Fruit fly (Drosophila melanogaster) whole organism, pupa: ENCODE measurements around the gene IFT52.

Source experiments
- CG10348 ChIP-seq: fragments of 200-800 bp; sonication (Bioruptor generic); IDR thresholded peaks from 2 replicates; pipeline ENCODE4 v1.3.6; 2022; ENCODE audit warnings: missing biosample characterization, missing genetic modification characterization
- CG12605 ChIP-seq: fragments of 200-800 bp; sonication (Bioruptor generic); IDR thresholded peaks from 2 replicates; pipeline ENCODE4 v1.3.6; 2022; ENCODE audit warnings: missing biosample characterization, missing genetic modification characterization
- CG13204 ChIP-seq: fragments of 200-800 bp; sonication (Bioruptor generic); optimal IDR thresholded peaks from 2 replicates; lab custom pipeline; 2018; ENCODE audit warnings: missing biosample characterization, mild to moderate bottlenecking, missing genetic modification characterization, moderate library complexity
- CG14655 ChIP-seq: fragments of 200-800 bp; sonication (Bioruptor generic); optimal IDR thresholded peaks from 3 replicates; lab custom pipeline; 2017; ENCODE audit warnings: mild to moderate bottlenecking, missing biosample characterization, missing genetic modification reagents, missing genetic modification characterization
- CG15710 ChIP-seq: fragments of 200-800 bp; sonication (Bioruptor generic); optimal IDR thresholded peaks from 2 replicates; lab custom pipeline; 2018; ENCODE audit warnings: missing biosample characterization, mild to moderate bottlenecking, missing genetic modification characterization, moderate library complexity
- CG17806 ChIP-seq: fragments of 200-800 bp; sonication (Bioruptor generic); optimal IDR thresholded peaks from 2 replicates; lab custom pipeline; 2018; ENCODE audit warnings: missing biosample characterization, mild to moderate bottlenecking, missing genetic modification characterization, moderate library complexity
- CG32121 ChIP-seq: fragments of 200-800 bp; sonication (Bioruptor generic); IDR thresholded peaks from 2 replicates; pipeline ENCODE4 v1.3.6; 2022; ENCODE audit warnings: missing biosample characterization, missing genetic modification characterization
- CG34367 ChIP-seq: fragments of 200-800 bp; sonication (Bioruptor generic); optimal IDR thresholded peaks from 2 replicates; lab custom pipeline; 2018; ENCODE audit warnings: missing biosample characterization, mild to moderate bottlenecking, missing genetic modification characterization
- CG4496 ChIP-seq: fragments of 200-800 bp; sonication (Bioruptor generic); IDR thresholded peaks from 3 replicates; pipeline ENCODE4 v1.3.6; 2022; ENCODE audit warnings: missing biosample characterization, missing genetic modification characterization
- CG8159 ChIP-seq: fragments of 200-800 bp; sonication (Bioruptor generic); optimal IDR thresholded peaks from 3 replicates; lab custom pipeline; 2018; ENCODE audit warnings: missing biosample characterization, mild to moderate bottlenecking, missing genetic modification characterization, moderate library complexity
- CG8301 ChIP-seq: fragments of 200-800 bp; sonication (Bioruptor generic); optimal IDR thresholded peaks from 2 replicates; lab custom pipeline; 2018; ENCODE audit warnings: missing biosample characterization, mild to moderate bottlenecking, missing genetic modification characterization
- CG9948 ChIP-seq: fragments of 200-800 bp; sonication (Bioruptor generic); optimal IDR thresholded peaks from 2 replicates; lab custom pipeline; 2018; ENCODE audit warnings: missing biosample characterization, mild to moderate bottlenecking, missing genetic modification characterization, moderate library complexity
- D1 ChIP-seq: fragments of 200-800 bp; sonication (Bioruptor generic); optimal IDR thresholded peaks from 2 replicates; lab custom pipeline; 2018; ENCODE audit warnings: missing biosample characterization, mild to moderate bottlenecking, missing genetic modification characterization, moderate library complexity
- EcR ChIP-seq: fragments of 200-800 bp; sonication (Bioruptor generic); optimal IDR thresholded peaks from 3 replicates; lab custom pipeline; 2019; ENCODE audit warnings: missing biosample characterization, missing genetic modification characterization, mild to moderate bottlenecking, moderate library complexity, missing genetic modification reagents
- Ets98B ChIP-seq: fragments of 200-800 bp; sonication (Bioruptor generic); IDR thresholded peaks from 2 replicates; pipeline ENCODE4 v1.3.6; 2022; ENCODE audit warnings: missing biosample characterization, missing genetic modification characterization
- Pif1A ChIP-seq: fragments of 200-800 bp; sonication (Bioruptor generic); optimal IDR thresholded peaks from 3 replicates; lab custom pipeline; 2016; ENCODE audit warnings: missing biosample characterization, missing genetic modification characterization
- Pif1B ChIP-seq: fragments of 200-800 bp; sonication (Bioruptor generic); optimal IDR thresholded peaks from 3 replicates; lab custom pipeline; 2016; ENCODE audit warnings: missing biosample characterization, missing genetic modification characterization
- Snoo ChIP-seq: fragments of 200-800 bp; sonication (Bioruptor generic); optimal IDR thresholded peaks from 3 replicates; lab custom pipeline; 2017; ENCODE audit warnings: missing biosample characterization, mild to moderate bottlenecking, missing genetic modification characterization, inconsistent platforms
- fd96Ca ChIP-seq: fragments of 200-800 bp; sonication (Bioruptor generic); IDR thresholded peaks from 3 replicates; pipeline ENCODE4 v1.3.6; 2022; ENCODE audit warnings: missing biosample characterization, missing genetic modification characterization
- gl ChIP-seq: fragments of 200-800 bp; sonication (Bioruptor generic); optimal IDR thresholded peaks from 2 replicates; lab custom pipeline; 2018; ENCODE audit warnings: missing biosample characterization, mild to moderate bottlenecking, missing genetic modification characterization
- rn ChIP-seq: fragments of 200-800 bp; sonication (Bioruptor generic); IDR thresholded peaks from 2 replicates; pipeline ENCODE4 v1.3.6; 2022; ENCODE audit warnings: missing biosample characterization, missing genetic modification characterization

IFT52 gene

dm6 chr2L:6579045-6579444 is 21.7 kb upstream of the IFT52 start:
- TF ChIP-seq Ets98B, result no peak
- TF ChIP-seq CG10348 (GFP tag; lab: Robert Waterston, UW), result no peak
- no peak for TF ChIP-seq CG12605 (GFP tag; lab: Robert Waterston, UW)
- TF ChIP-seq rn, result no peak
- TF ChIP-seq fd96Ca, result no peak
- no peak for TF ChIP-seq Pif1A (GFP tag; lab: Kevin White, UChicago)
- TF ChIP-seq CG4496 (GFP tag; lab: Robert Waterston, UW), result no peak
- TF ChIP-seq CG13204 (GFP tag; lab: Kevin White, UChicago), result no peak
- no peak for TF ChIP-seq gl (tag; lab: Kevin White, UChicago)
- TF ChIP-seq CG15710 (tag; lab: Kevin White, UChicago), result no peak
- no peak for TF ChIP-seq Snoo
- TF ChIP-seq EcR, result no peak
- no peak for TF ChIP-seq CG8301 (tag; lab: Kevin White, UChicago)
- no peak for TF ChIP-seq CG34367 (tag; lab: Kevin White, UChicago)
- no peak for TF ChIP-seq CG8159 (tag; lab: Kevin White, UChicago)
- TF ChIP-seq D1, result no peak
- TF ChIP-seq CG9948, result no peak
- no peak for TF ChIP-seq CG17806
- TF ChIP-seq CG14655 (GFP tag; lab: Kevin White, UChicago), result no peak
- TF ChIP-seq CG32121 (GFP tag; lab: Robert Waterston, UW), result no peak

DNA sequence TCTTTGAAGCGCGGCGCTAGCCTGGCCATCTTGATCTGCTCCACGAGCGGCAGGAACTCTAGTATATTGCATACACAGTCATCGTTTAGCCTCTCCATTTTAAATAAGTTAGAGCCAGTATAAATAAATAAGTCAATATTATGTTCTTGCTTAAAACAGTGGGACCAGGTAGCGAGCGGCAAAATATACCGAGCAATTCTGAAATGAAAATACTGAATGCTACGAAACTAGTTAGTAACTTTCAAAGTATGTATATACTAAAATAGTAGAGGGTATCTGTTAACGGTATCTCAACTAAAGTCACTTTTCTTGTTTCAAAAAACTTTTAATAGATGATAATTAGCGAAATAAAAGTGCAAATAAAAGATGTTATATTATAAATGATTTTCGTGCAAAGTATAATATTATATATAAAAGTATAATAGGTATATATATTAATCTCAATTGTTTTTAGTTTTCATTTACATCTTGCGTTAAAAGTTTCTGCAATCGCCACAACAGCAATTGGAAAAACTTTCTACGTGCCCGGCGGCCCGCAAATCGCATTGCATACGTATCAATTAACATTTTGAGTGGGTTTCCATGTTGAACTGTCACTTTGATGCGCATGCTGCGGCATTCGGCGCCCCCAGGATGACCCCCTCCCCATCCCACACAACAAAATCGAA is 8.9 kb upstream of the IFT52 start, which contains the start of gene CG13766:
Gene CG13766 (minus strand): TSS at position 162 of the 668 bp plus-strand sequence.
- TF ChIP-seq CG34367 (tag; lab: Kevin White, UChicago) (no peak), CG12605 (GFP tag; lab: Robert Waterston, UW) (no peak), rn (no peak), CG32121 (GFP tag; lab: Robert Waterston, UW) (no peak), CG4496 (GFP tag; lab: Robert Waterston, UW) (no peak), Pif1A (GFP tag; lab: Kevin White, UChicago) (no peak)
- TF ChIP-seq, all 21 proteins: peak for 0

DNA sequence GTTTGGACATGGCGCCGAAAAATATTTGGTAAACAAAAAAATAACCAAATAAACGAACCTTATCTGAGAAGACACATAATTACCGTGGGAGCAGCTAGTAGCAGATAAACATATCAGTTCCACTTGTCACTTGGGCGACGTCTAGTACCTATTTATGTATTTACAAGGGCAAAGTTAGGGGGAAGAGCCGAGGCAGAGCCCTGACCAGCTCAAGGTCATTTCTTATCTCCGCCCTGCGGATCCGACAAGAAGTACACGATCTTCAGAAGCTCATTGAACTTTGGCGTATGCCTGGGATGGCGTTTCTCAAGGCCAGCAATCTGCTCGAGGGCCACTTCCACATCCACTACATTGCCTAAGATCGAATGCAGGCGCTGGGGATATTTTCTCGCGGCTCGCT is 7.7 kb upstream of the IFT52 start:
- TF ChIP-seq Snoo (no peak), EcR (peak; percentile 88)

DNA sequence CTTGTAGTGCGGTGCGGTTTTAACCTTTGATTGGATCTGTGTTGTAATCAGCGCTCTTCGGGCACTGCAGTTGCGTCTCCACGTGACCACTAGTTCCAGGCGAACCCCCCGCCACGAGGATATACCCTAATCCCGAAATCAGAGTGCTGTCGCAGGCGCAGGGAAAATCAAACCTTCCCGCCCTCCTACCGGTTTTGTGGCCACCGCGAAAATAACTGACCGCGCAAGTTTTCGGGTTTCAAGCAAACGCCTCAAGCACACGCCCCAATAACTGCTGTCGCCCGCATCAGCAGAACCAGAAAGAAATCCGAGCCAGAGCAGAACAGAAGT is 5.0 kb upstream of the IFT52 start:
- no peak for TF ChIP-seq CG14655 (GFP tag; lab: Kevin White, UChicago)
- TF ChIP-seq, all 21 proteins: peak for 0

DNA sequence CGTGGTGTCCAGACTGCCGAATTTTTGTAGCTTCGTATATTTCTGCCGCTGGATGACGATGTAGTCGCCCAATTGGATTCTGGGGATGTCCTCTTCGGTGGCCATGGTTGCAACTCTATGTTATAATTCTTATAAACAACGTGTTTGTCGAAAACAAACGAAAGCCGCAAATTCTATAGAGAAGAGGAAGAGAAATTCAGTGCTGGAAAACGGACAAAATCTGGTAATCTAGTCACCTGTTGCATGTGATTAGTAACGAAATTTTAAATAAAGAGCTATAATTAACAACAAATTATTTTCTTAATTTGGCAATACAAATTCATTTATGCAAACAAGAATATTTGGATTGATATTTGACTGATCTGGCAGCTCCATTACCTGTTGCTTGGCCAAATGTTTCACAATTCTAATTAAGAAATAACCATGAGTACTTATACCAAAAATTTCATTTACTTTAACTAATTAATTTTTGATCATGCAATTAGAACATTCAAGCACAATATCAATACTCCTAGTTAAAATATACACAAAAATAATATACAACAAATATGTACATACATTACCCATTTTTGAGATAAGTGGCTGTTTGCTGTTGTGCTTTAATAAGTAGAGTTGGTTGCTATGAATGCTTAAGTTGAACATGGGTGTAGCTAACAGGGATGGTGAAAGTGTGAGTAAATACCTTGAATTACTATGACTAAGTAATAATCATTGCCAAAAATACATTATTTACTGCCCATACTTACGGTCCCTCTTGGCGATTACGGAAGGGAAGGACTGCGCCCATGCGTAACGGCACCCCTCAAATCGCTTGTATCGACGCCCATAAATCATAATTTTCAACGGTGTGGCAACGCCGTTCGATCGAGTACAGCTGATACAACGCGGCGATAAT is 4.4 kb upstream of the IFT52 start, which contains the start of the genes Trmt6 and Ent2:
Gene Trmt6 (minus strand): TSS at position 827 of the 895 bp plus-strand sequence.
Gene Ent2 (plus strand): TSS at position 863 of the 895 bp plus-strand sequence.
- TF ChIP-seq CG14655 (GFP tag; lab: Kevin White, UChicago) (peak; percentile 97), Snoo (peak; percentile 96), Pif1B (peak; percentile 97), CG8159 (tag; lab: Kevin White, UChicago) (peak; percentile 96), CG12605 (GFP tag; lab: Robert Waterston, UW) (peak; percentile 95), CG4496 (GFP tag; lab: Robert Waterston, UW) (peak; percentile 99), CG32121 (GFP tag; lab: Robert Waterston, UW) (peak; percentile 98), CG17806 (peak; percentile 95), CG10348 (GFP tag; lab: Robert Waterston, UW) (peak; percentile 96), Ets98B (peak; percentile 98), rn (peak; percentile 98), CG8301 (tag; lab: Kevin White, UChicago) (peak; percentile 96), D1 (peak; percentile 67), CG15710 (tag; lab: Kevin White, UChicago) (peak; percentile 92), gl (tag; lab: Kevin White, UChicago) (peak; percentile 88), EcR (peak; percentile 53), fd96Ca (peak; percentile 99), CG34367 (tag; lab: Kevin White, UChicago) (peak; percentile 93), Pif1A (GFP tag; lab: Kevin White, UChicago) (peak; percentile 96), CG13204 (GFP tag; lab: Kevin White, UChicago) (peak; percentile 71), CG9948 (peak; percentile 93)

- TF ChIP-seq EcR (no peak), CG15710 (tag; lab: Kevin White, UChicago) (no peak), CG32121 (GFP tag; lab: Robert Waterston, UW) (no peak), CG34367 (tag; lab: Kevin White, UChicago) (no peak), CG8301 (tag; lab: Kevin White, UChicago) (no peak), CG13204 (GFP tag; lab: Kevin White, UChicago) (no peak), CG17806 (no peak), CG4496 (GFP tag; lab: Robert Waterston, UW) (no peak), Pif1A (GFP tag; lab: Kevin White, UChicago) (no peak), Ets98B (no peak)
Observed at dm6 chr2L:6559131-6559530, 1.8 kb upstream of the IFT52 start, which contains the start of gene COX5BL. COX5BL (plus strand) TSS chr2L:6559431.
